Worm (Caenorhabditis elegans): ENCODE measurements around the gene fbxb-55.
A peak's percentile ranks its signal among the peaks of the same experiment; 100 is the strongest.

fbxb-55 gene

ce11 chrIV:4068480-4068879 is at the start of gene fbxb-55:
Gene fbxb-55, plus strand, starts transcription at chrIV:4068780.
- TF ChIP-seq W03F9.2 (tag; optimal IDR thresholded peaks at IDR 0.05), result no peak
- no peak for TF ChIP-seq dao-5 (tag; optimal IDR thresholded peaks at IDR 0.05)
- no peak for TF ChIP-seq him-1 (tag; optimal IDR thresholded peaks at IDR 0.05)

- TF ChIP-seq him-1 (tag; optimal IDR thresholded peaks at IDR 0.05) (peak; percentile 81), W03F9.2 (tag; optimal IDR thresholded peaks at IDR 0.05) (no peak), dao-5 (tag; optimal IDR thresholded peaks at IDR 0.05) (no peak)
Measured at ce11 chrIV:4019836-4020235, 48.7 kb upstream of the fbxb-55 start.

DNA sequence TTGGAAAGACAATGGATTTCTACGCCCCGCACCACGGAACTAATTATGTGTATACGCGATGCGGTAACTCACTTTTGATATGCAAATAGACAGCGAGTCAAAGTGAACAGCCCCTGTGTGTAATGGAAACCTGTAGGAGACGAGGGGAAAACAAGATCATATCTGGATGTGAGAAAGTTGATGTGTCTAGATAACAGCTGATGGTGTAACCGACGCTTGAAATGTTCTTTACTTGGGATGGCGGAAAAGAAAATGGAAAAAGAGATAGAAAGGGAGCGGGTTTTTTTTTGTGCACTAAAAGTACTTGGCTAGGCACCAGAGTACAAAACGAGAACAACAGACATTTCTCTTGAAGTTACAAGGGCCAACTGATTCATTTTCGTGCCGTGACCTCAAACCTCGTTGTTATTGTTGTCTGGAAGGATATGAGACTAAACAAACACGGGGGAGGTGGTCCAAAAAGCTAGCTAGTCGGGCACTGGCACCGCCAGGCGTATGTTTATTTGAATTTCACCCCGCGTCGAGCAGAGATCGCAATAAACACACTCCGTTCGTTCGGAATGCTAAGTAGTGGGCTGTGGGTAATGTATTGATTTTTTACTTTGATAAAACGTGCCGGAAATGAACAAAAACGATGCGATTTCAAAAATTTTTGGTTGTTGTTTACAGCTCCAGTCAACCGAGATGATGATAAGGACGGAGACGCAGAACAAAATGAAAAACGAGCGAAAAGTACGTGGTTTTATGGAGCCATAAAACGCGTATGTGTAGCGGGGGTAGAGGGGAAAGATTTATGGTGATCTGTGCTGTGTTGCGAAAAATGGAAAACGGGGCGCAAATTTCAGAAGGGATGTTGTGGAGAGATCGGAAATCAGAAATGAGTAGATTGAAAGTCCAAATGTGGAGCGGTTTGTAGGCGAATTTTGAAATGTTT is 46.5 kb upstream of the fbxb-55 start:
- TF ChIP-seq W03F9.2 (tag; optimal IDR thresholded peaks at IDR 0.05) (no peak), dao-5 (tag; optimal IDR thresholded peaks at IDR 0.05) (no peak), him-1 (tag; optimal IDR thresholded peaks at IDR 0.05) (no peak)

DNA sequence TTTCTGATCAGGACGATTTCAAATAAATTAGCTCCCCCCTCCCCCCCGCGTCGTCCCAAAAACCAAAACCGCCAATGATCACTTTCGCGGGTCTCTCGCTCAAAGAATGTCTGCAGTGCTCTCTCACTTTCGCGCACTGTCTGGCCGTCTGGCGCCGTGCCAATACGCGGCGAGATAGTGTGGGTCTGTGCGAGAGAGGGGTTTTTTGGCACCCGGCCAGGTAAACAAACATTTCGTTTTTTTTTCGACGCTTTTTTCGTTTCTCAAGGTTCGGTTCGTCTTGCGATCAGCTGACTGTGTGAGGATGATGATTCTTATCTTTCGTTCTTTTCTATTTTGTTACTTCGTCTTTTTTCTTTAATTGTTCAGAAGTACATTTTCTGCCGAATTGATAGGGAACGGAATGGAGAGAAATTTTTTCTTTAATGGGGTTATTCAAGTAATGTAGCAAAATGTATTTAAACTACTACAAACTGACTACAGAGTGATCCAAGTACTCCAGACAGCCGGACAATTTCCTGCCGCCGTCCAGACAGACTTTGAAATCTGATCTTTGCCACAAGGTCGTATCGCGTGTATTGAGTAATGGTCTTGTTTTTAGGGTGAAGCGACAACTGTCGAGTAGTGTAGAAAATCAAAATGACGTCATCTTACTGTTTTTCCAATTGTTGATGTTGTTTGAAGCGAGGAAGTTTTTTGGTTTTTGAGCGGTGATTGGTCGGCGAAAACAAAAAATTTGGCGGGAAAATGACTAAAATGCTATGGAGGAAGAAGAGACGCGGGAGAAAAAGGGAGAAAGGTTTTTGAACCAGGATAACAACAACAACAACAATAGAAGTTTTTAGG is 44.2 kb upstream of the fbxb-55 start:
- TF ChIP-seq him-1 (tag; optimal IDR thresholded peaks at IDR 0.05) (no peak), dao-5 (tag; optimal IDR thresholded peaks at IDR 0.05) (no peak), W03F9.2 (tag; optimal IDR thresholded peaks at IDR 0.05) (no peak)

DNA sequence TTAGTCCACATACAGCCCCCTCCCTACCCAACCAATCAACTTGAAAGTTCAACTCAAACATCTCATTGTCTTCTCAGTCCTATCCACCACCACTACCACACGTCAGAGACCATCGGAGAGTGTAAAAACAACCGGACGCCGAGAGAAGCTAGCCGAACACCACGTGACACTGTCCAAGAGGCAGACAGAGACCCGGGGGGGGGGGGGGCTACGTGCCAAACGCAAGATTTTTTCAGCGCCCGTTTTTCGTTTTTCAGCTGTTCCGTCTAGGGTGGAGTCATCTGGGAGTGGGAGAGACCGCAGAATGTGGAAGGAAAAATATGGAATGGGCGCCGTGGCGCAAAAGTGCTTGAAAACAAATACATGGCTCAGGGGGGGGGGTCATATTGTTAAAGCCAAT is 42.7 kb upstream of the fbxb-55 start:
- TF ChIP-seq dao-5 (tag; optimal IDR thresholded peaks at IDR 0.05) (no peak), him-1 (tag; optimal IDR thresholded peaks at IDR 0.05) (no peak), W03F9.2 (tag; optimal IDR thresholded peaks at IDR 0.05) (peak; percentile 12)

DNA sequence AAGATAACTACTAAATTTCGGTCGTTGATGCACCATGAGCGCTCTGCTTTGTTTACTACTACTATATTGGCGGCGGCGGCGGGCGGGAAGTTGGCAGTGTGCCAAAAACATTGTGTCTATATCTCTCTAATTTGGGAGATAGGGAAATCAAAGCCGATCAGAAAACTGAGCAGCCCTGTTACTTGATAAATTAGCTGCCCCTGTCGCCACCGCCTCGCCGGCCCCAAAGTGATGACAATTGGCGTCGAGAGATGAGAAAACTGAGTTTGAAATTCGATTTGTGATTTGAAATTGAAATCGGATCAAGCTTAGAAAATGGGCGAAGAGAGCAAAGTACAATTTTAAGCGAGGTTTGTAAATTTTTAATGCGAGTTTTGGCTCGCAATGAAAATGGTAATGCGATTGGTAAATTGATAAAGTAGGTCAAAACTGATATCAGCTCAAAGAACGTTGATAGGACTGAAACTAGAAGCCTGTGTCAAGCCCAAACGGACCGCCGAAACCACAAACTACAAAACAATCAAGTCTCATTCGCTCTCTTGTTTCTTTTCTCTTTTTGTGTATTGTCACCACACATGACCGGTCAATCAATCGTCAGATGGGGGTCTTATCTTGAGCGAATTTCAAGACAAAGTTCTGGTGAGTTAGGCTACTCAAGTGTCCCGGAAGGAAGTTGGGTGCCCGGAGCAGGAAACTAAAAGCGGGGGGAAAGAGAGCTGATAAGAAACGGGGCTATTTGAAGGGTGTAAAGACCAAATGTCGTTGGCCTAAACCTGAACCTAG is 41.3 kb upstream of the fbxb-55 start:
- no peak for TF ChIP-seq him-1 (tag; optimal IDR thresholded peaks at IDR 0.05)
- no peak for TF ChIP-seq dao-5 (tag; optimal IDR thresholded peaks at IDR 0.05)
- no peak for TF ChIP-seq W03F9.2 (tag; optimal IDR thresholded peaks at IDR 0.05)

DNA sequence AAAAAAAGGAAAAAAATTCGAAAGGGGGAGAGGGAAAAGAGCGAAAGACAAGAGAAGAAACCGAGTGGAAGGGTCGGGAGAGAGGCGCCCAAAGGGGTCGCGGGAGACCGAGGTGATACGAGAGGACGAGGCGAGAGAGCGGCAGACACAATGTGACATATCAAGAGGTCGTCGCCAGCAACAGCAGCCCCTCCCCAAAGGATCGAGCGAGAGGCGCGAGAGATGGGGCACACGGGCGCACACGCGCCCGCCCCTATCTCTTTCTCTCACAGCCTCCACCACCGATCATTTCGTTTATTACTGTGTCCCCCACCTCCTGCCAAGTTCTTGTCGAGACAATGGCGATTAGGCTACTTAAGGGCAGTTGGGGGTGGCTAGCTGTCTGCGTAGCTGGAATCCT is 40.4 kb upstream of the fbxb-55 start:
- no peak for TF ChIP-seq dao-5 (tag; optimal IDR thresholded peaks at IDR 0.05)
- TF ChIP-seq W03F9.2 (tag; optimal IDR thresholded peaks at IDR 0.05), result no peak
- no peak for TF ChIP-seq him-1 (tag; optimal IDR thresholded peaks at IDR 0.05)

DNA sequence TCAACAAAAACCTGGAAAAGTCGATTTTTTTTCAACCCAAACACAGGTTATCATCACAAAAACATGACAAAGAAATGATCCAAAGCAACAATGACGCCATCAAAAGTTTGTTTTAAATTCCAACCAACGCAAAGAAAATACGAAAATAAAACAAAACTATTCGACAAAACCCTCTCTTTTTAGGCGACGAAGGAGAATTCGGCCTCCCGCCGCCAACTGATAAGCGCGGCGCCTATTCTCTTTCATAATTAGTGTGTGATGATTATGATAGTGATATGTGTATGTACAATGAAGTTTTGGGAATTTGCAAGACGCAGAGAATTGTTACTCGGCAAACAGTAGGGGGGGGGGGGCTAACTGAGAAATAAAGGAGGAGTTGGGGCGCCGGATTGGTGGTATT is 39.3 kb upstream of the fbxb-55 start:
- TF ChIP-seq him-1 (tag; optimal IDR thresholded peaks at IDR 0.05), result no peak
- TF ChIP-seq dao-5 (tag; optimal IDR thresholded peaks at IDR 0.05), result no peak
- no peak for TF ChIP-seq W03F9.2 (tag; optimal IDR thresholded peaks at IDR 0.05)

- TF ChIP-seq him-1 (tag; optimal IDR thresholded peaks at IDR 0.05) (no peak), dao-5 (tag; optimal IDR thresholded peaks at IDR 0.05) (no peak), W03F9.2 (tag; optimal IDR thresholded peaks at IDR 0.05) (no peak)
Measured at ce11 chrIV:4030917-4031599, 37.5 kb upstream of the fbxb-55 start.

- TF ChIP-seq him-1 (tag; optimal IDR thresholded peaks at IDR 0.05) (no peak), dao-5 (tag; optimal IDR thresholded peaks at IDR 0.05) (no peak), W03F9.2 (tag; optimal IDR thresholded peaks at IDR 0.05) (no peak)
Measured at ce11 chrIV:4032350-4032749, 36.2 kb upstream of the fbxb-55 start.

DNA sequence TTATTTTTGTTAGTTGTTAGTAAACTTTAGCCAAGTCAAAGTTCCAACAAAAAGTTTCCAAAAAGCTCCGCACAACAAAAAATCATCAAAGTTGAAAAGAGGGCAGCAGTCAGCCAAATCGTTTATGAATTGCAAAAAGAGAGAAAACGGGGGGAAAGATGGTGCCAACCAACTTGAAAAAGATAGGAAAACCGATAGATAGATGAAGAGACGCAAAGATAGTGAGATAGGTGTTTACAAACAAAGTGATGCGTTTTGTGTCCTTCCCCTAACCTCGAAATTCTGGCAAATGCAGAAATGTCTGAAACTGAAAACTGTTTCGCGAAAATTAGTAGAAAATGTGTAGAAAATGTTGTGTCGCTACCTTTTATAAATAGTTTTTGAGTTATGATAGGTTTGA is 35.1 kb upstream of the fbxb-55 start:
- no peak for TF ChIP-seq him-1 (tag; optimal IDR thresholded peaks at IDR 0.05)
- TF ChIP-seq W03F9.2 (tag; optimal IDR thresholded peaks at IDR 0.05), result no peak
- TF ChIP-seq dao-5 (tag; optimal IDR thresholded peaks at IDR 0.05), result no peak

DNA sequence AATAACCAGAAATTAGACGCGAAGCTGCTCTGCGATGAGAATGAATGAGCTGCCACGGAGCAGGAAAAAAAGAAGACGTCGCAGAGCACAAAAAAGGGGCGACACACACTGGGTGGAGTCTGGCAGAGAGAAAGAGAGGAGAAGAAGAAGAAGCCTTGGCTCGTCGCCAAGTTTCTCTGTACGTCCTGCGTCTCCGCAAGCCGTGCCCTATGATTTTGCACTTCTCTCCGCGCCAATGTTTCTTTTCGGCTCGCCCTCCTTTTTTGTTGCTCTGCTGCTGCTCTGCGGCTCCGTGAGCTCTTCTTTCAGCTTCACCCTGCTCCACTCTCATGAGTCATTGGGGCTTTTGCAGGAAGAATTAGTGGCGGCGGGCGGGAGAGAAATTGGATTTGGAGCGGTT is 33.7 kb upstream of the fbxb-55 start, which contains the start of gene hlh-30:
hlh-30 (minus strand) TSS at position 69 of the 400 bp plus-strand sequence.
- TF ChIP-seq dao-5 (tag; optimal IDR thresholded peaks at IDR 0.05) (no peak), him-1 (tag; optimal IDR thresholded peaks at IDR 0.05) (peak; percentile 90), W03F9.2 (tag; optimal IDR thresholded peaks at IDR 0.05) (no peak)

DNA sequence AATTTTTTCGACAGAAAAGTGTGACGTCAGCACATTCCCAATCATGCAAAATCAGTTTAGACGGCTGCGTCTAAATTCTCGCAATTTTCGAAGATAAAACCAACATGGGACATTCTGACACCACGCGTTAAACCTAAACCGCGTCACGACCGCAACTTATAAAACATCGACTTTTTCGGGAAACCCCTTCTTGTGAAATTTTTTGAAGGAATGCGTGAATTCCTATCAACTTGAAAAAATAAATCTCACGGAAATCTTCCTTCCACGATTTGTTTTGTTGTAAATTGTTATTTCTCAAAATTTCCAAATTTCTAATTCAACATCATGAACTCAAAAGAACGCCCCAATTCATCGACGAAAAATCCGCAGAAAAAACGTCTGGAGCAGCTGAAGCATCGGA is 28.6 kb upstream of the fbxb-55 start, which contains the start of gene F35F11.2:
F35F11.2 (plus strand) TSS at position 301 of the 400 bp plus-strand sequence.
- no peak for TF ChIP-seq dao-5 (tag; optimal IDR thresholded peaks at IDR 0.05)
- TF ChIP-seq W03F9.2 (tag; optimal IDR thresholded peaks at IDR 0.05), result no peak
- TF ChIP-seq him-1 (tag; optimal IDR thresholded peaks at IDR 0.05), result no peak

Measured in whole organism, L4/young adult.